Fruit fly (Drosophila melanogaster) whole organism, embryonic: ENCODE data around the gene CG2794.

ENCODE experiments used
- Antp ChIP-seq: fragments of 200-800 bp; sonication (Bioruptor generic); optimal IDR thresholded peaks from 3 replicates; lab custom pipeline; 2016; ENCODE audit warnings: missing biosample characterization, missing genetic modification characterization
- Atf-2 ChIP-seq: fragments of 200-800 bp; sonication (Bioruptor generic); optimal IDR thresholded peaks from 2 replicates; lab custom pipeline; 2016; ENCODE audit warnings: missing biosample characterization, missing genetic modification characterization
- CG10431 ChIP-seq: fragments of 200-800 bp; sonication (Bioruptor generic); optimal IDR thresholded peaks from 3 replicates; lab custom pipeline; 2018; ENCODE audit warnings: missing biosample characterization, mild to moderate bottlenecking, missing genetic modification characterization
- CG13123 ChIP-seq: fragments of 200-800 bp; sonication (Bioruptor generic); optimal IDR thresholded peaks from 2 replicates; lab custom pipeline; 2016; ENCODE audit warnings: missing biosample characterization, missing genetic modification characterization
- CG13296 ChIP-seq: fragments of 200-800 bp; sonication (Bioruptor generic); optimal IDR thresholded peaks from 3 replicates; lab custom pipeline; 2018; ENCODE audit warnings: missing biosample characterization, mild to moderate bottlenecking, missing genetic modification characterization
- CG13775 ChIP-seq: fragments of 200-800 bp; sonication (Bioruptor generic); optimal IDR thresholded peaks from 3 replicates; lab custom pipeline; 2017; ENCODE audit warnings: missing biosample characterization, mild to moderate bottlenecking, missing genetic modification characterization
- CG14667 ChIP-seq: fragments of 200-800 bp; sonication (Bioruptor generic); IDR thresholded peaks from 2 replicates; pipeline ENCODE4 v1.3.6; 2022; ENCODE audit warnings: missing biosample characterization, missing genetic modification characterization
- CG15696 ChIP-seq: fragments of 200-800 bp; sonication (Bioruptor generic); optimal IDR thresholded peaks from 2 replicates; lab custom pipeline; 2019; ENCODE audit warnings: missing biosample characterization, mild to moderate bottlenecking, missing genetic modification characterization, moderate library complexity
- CG16815 ChIP-seq: fragments of 200-800 bp; sonication (Bioruptor generic); optimal IDR thresholded peaks from 3 replicates; lab custom pipeline; 2017; ENCODE audit warnings: missing biosample characterization, mild to moderate bottlenecking, missing genetic modification characterization
- CG2129 ChIP-seq: fragments of 200-800 bp; sonication (Bioruptor generic); IDR thresholded peaks from 2 replicates; pipeline ENCODE4 v1.3.6; 2022; ENCODE audit warnings: missing biosample characterization, missing genetic modification characterization; ENCODE audit not compliant: partially characterized antibody
- CG30431 ChIP-seq: fragments of 200-800 bp; sonication (Bioruptor generic); optimal IDR thresholded peaks from 2 replicates; lab custom pipeline; 2017; ENCODE audit warnings: missing biosample characterization, missing genetic modification characterization
- CG33213 ChIP-seq: fragments of 200-800 bp; sonication (Bioruptor generic); optimal IDR thresholded peaks from 3 replicates; lab custom pipeline; 2016; ENCODE audit warnings: missing biosample characterization, missing genetic modification characterization
- CG3995 ChIP-seq: fragments of 200-800 bp; sonication (Bioruptor generic); optimal IDR thresholded peaks from 3 replicates; lab custom pipeline; 2016; ENCODE audit warnings: missing biosample characterization, missing genetic modification characterization
- CG43689 ChIP-seq: fragments of 200-800 bp; sonication (Bioruptor generic); IDR thresholded peaks from 2 replicates; pipeline ENCODE4 v1.3.6; 2022; ENCODE audit warnings: missing biosample characterization, missing genetic modification characterization
- CG4424 ChIP-seq: fragments of 200-800 bp; sonication (Bioruptor generic); optimal IDR thresholded peaks from 3 replicates; lab custom pipeline; 2016; ENCODE audit warnings: missing biosample characterization, missing genetic modification characterization
- CG5180 ChIP-seq: fragments of 200-800 bp; sonication (Bioruptor generic); optimal IDR thresholded peaks from 3 replicates; lab custom pipeline; 2017; ENCODE audit warnings: missing biosample characterization, missing genetic modification characterization, mild to moderate bottlenecking, moderate library complexity, missing genetic modification reagents
- CG6654 ChIP-seq: fragments of 200-800 bp; sonication (Bioruptor generic); optimal IDR thresholded peaks from 2 replicates; lab custom pipeline; 2017; ENCODE audit warnings: missing biosample characterization, mild to moderate bottlenecking, missing genetic modification characterization
- CG6683 ChIP-seq: fragments of 200-800 bp; sonication (Bioruptor generic); optimal IDR thresholded peaks from 2 replicates; lab custom pipeline; 2017; ENCODE audit warnings: missing biosample characterization, mild to moderate bottlenecking, missing genetic modification characterization, missing genetic modification reagents
- CG6791 ChIP-seq: fragments of 200-800 bp; sonication (Bioruptor generic); IDR thresholded peaks from 3 replicates; pipeline ENCODE4 v1.3.6; 2022; ENCODE audit warnings: missing biosample characterization, missing genetic modification characterization; ENCODE audit not compliant: partially characterized antibody
- CG8944 ChIP-seq: fragments of 200-800 bp; sonication (Bioruptor generic); optimal IDR thresholded peaks from 3 replicates; lab custom pipeline; 2016; ENCODE audit warnings: missing biosample characterization, missing genetic modification characterization
- Dbx ChIP-seq: fragments of 200-800 bp; sonication (Bioruptor generic); IDR thresholded peaks from 3 replicates; pipeline ENCODE4 v1.3.6; 2022; ENCODE audit warnings: missing biosample characterization, missing genetic modification characterization
- HLH4C ChIP-seq: fragments of 200-800 bp; sonication (Bioruptor generic); IDR thresholded peaks from 3 replicates; pipeline ENCODE4 v1.3.6; 2022; ENCODE audit warnings: missing biosample characterization, missing genetic modification characterization; ENCODE audit not compliant: partially characterized antibody
- Hand ChIP-seq: fragments of 200-800 bp; sonication (Bioruptor generic); optimal IDR thresholded peaks from 2 replicates; lab custom pipeline; 2017; ENCODE audit warnings: mild to moderate bottlenecking, missing biosample characterization, missing genetic modification reagents, missing genetic modification characterization
- Hey ChIP-seq: fragments of 200-800 bp; sonication (Bioruptor generic); optimal IDR thresholded peaks from 3 replicates; lab custom pipeline; 2018; ENCODE audit warnings: missing biosample characterization, mild to moderate bottlenecking, missing genetic modification characterization
- Side ChIP-seq: fragments of 200-800 bp; sonication (Bioruptor generic); optimal IDR thresholded peaks from 2 replicates; lab custom pipeline; 2016; ENCODE audit warnings: missing biosample characterization, missing genetic modification characterization
- Xbp1 ChIP-seq: fragments of 200-800 bp; sonication (Bioruptor generic); optimal IDR thresholded peaks from 3 replicates; lab custom pipeline; 2016; ENCODE audit warnings: missing biosample characterization, mild to moderate bottlenecking, missing genetic modification characterization
- al ChIP-seq: fragments of 200-800 bp; sonication (Bioruptor generic); IDR thresholded peaks from 2 replicates; pipeline ENCODE4 v1.3.6; 2022; ENCODE audit warnings: missing biosample characterization, missing genetic modification characterization
- dimm ChIP-seq: fragments of 200-800 bp; sonication (Bioruptor generic); IDR thresholded peaks from 2 replicates; pipeline ENCODE4 v1.3.6; 2022; ENCODE audit warnings: missing biosample characterization, missing genetic modification characterization
- dpn ChIP-seq, 2 experiments: fragments of 200-800 bp; sonication (Bioruptor generic); optimal IDR thresholded peaks; 3 replicates each; lab custom pipeline; 2016; ENCODE audit warnings: missing biosample characterization in 2 of 2, missing genetic modification characterization in 2 of 2
- emc ChIP-seq: fragments of 200-800 bp; sonication (Bioruptor generic); optimal IDR thresholded peaks from 2 replicates; lab custom pipeline; 2016; ENCODE audit warnings: missing biosample characterization, missing genetic modification characterization
- grau ChIP-seq: fragments of 200-800 bp; optimal IDR thresholded peaks from 3 replicates; lab custom pipeline; 2019; ENCODE audit warnings: missing biosample characterization, mild to moderate bottlenecking, missing genetic modification characterization, moderate library complexity
- gt ChIP-seq: fragments of 200-800 bp; sonication (Bioruptor generic); IDR thresholded peaks from 2 replicates; pipeline ENCODE4 v1.3.6; 2022; ENCODE audit warnings: missing biosample characterization, missing genetic modification characterization
- klu ChIP-seq: fragments of 200-800 bp; sonication (Bioruptor generic); IDR thresholded peaks from 2 replicates; pipeline ENCODE4 v1.3.6; 2022; ENCODE audit warnings: missing biosample characterization, missing genetic modification characterization
- lov ChIP-seq, 2 experiments: fragments of 200-800 bp in 1 of 2; fragments of >200 bp in 1 of 2; sonication (Bioruptor generic) in 1 of 2; IDR thresholded peaks in 1 of 2; optimal IDR thresholded peaks in 1 of 2; 2 replicates in 1 of 2; 3 replicates in 1 of 2; pipeline versions ENCODE4 v1.3.6 to Lab custom; 2017 to 2022; ENCODE audit warnings: missing biosample characterization in 1 of 2, missing genetic modification characterization in 1 of 2
- mam ChIP-seq: fragments of 200-800 bp; sonication (Bioruptor generic); optimal IDR thresholded peaks from 3 replicates; lab custom pipeline; 2016; ENCODE audit warnings: missing biosample characterization, missing genetic modification characterization
- mirr ChIP-seq: fragments of 200-800 bp; sonication (Bioruptor generic); optimal IDR thresholded peaks from 3 replicates; lab custom pipeline; 2018; ENCODE audit warnings: missing biosample characterization, mild to moderate bottlenecking, missing genetic modification characterization
- nerfin-2 ChIP-seq: fragments of 200-800 bp; sonication (Bioruptor generic); IDR thresholded peaks from 2 replicates; pipeline ENCODE4 v1.3.6; 2022; ENCODE audit warnings: missing biosample characterization, missing genetic modification characterization; ENCODE audit not compliant: partially characterized antibody
- nmo ChIP-seq: fragments of 200-800 bp; sonication (Bioruptor generic); optimal IDR thresholded peaks from 2 replicates; lab custom pipeline; 2018; ENCODE audit warnings: missing biosample characterization, mild to moderate bottlenecking, missing genetic modification characterization, moderate library complexity
- oc ChIP-seq: fragments of 200-800 bp; sonication (Bioruptor generic); optimal IDR thresholded peaks from 2 replicates; lab custom pipeline; 2018; ENCODE audit warnings: missing biosample characterization, mild to moderate bottlenecking, missing genetic modification characterization, moderate library complexity
- onecut ChIP-seq: fragments of 200-800 bp; sonication (Bioruptor generic); IDR thresholded peaks from 2 replicates; pipeline ENCODE4 v1.3.6; 2022; ENCODE audit warnings: missing biosample characterization, missing genetic modification characterization
- peb ChIP-seq: fragments of 200-800 bp; sonication (Bioruptor generic); IDR thresholded peaks from 2 replicates; pipeline ENCODE4 v1.3.6; 2022; ENCODE audit warnings: missing biosample characterization, missing genetic modification characterization
- sens-2 ChIP-seq: fragments of 200-800 bp; sonication (Bioruptor generic); IDR thresholded peaks from 2 replicates; pipeline ENCODE4 v1.3.6; 2022; ENCODE audit warnings: missing biosample characterization, missing genetic modification characterization
- so ChIP-seq: fragments of 200-800 bp; sonication (Bioruptor generic); IDR thresholded peaks from 3 replicates; pipeline ENCODE4 v1.3.6; 2022; ENCODE audit warnings: missing biosample characterization, missing genetic modification characterization
- sug ChIP-seq: fragments of 200-800 bp; optimal IDR thresholded peaks from 2 replicates; lab custom pipeline; 2019; ENCODE audit warnings: missing biosample characterization, mild to moderate bottlenecking, missing genetic modification characterization, moderate library complexity
- tap ChIP-seq: fragments of 200-800 bp; optimal IDR thresholded peaks from 3 replicates; lab custom pipeline; 2019; ENCODE audit warnings: missing biosample characterization, mild to moderate bottlenecking, missing genetic modification characterization, moderate library complexity
- tio ChIP-seq: fragments of 200-800 bp; sonication (Bioruptor generic); optimal IDR thresholded peaks from 2 replicates; lab custom pipeline; 2017; ENCODE audit warnings: missing biosample characterization, missing genetic modification characterization, inconsistent platforms
- trem ChIP-seq: fragments of 200-800 bp; optimal IDR thresholded peaks from 3 replicates; lab custom pipeline; 2019; ENCODE audit warnings: missing biosample characterization, mild to moderate bottlenecking, missing genetic modification characterization, moderate library complexity
- vnd ChIP-seq: fragments of 200-800 bp; sonication (Bioruptor generic); IDR thresholded peaks from 3 replicates; pipeline ENCODE4 v1.3.6; 2022; ENCODE audit warnings: missing biosample characterization, missing genetic modification characterization; ENCODE audit not compliant: partially characterized antibody
- wek ChIP-seq: fragments of 200-800 bp; sonication (Bioruptor generic); optimal IDR thresholded peaks from 3 replicates; lab custom pipeline; 2018; ENCODE audit warnings: missing biosample characterization, mild to moderate bottlenecking, missing genetic modification characterization, moderate library complexity
- zf30C ChIP-seq: fragments of 200-800 bp; sonication (Bioruptor generic); optimal IDR thresholded peaks from 3 replicates; lab custom pipeline; 2018; ENCODE audit warnings: missing biosample characterization, mild to moderate bottlenecking, missing genetic modification characterization

The CG2794 gene

DNA sequence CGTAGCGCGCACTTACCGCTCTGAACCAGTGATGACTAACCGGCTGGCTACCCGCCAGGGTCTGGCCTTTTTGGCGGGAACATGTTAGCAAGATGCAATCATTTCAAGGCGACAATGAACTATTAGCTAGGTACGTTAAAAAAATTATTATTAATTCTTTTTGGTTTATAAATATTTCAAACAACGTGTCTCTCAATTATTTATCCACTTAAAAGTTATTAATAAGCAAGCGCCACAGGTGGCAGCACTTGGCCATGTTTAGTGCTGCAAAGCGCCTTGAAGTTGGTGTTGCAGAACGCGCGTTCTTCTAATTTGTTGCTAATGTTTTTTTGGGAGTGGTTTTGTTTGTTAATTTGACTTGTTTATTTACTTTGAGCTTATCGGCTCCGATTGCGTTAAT lies 10.3 kb downstream of the CG2794 start, which contains the start of the genes Ipk2 and cold (continued):
- TF ChIP-seq peb (GFP tag; lab: Robert Waterston, UW) (peak; percentile 16; the same call in 1 of the 2 replicates), al (GFP tag; lab: Robert Waterston, UW) (peak; percentile 72), mam (GFP tag; lab: Kevin White, UChicago) (peak; percentile 89), so (GFP tag; lab: Robert Waterston, UW) (no peak; the same call in 2 of the 3 replicates), Atf-2 (peak; percentile 74), Dbx (peak; percentile 87), lov (optimal IDR thresholded peaks at IDR 0.05; lab: Kevin White, UChicago) (no peak), lov (GFP tag; IDR thresholded peaks at IDR 0.05; lab: Robert Waterston, UW) (peak; percentile 51; the same call in 1 of the 3 replicates), CG33213 (GFP tag; lab: Kevin White, UChicago) (peak; percentile 78), CG43689 (GFP tag; lab: Robert Waterston, UW) (0 out of 2 replicates have a peak, but pooled peaks have one; percentile 10), CG30431 (GFP tag; lab: Kevin White, UChicago) (peak; percentile 63), emc (GFP tag; lab: Kevin White, UChicago) (no peak), mirr (GFP tag; lab: Kevin White, UChicago) (peak; percentile 63), HLH4C (no peak; the same call in 2 of the 3 replicates), CG10431 (GFP tag; lab: Kevin White, UChicago) (peak; percentile 44), Side (GFP tag; lab: Kevin White, UChicago) (peak; percentile 72), vnd (no peak), CG6683 (GFP tag; lab: Kevin White, UChicago) (peak; percentile 66), CG14667 (GFP tag; lab: Robert Waterston, UW) (peak; percentile 58), CG2129 (GFP tag; lab: Robert Waterston, UW) (no peak), CG5180 (GFP tag; lab: Kevin White, UChicago) (peak; percentile 27), zf30C (no peak), klu (peak; percentile 79), CG15696 (tag; lab: Kevin White, UChicago) (peak; percentile 69), grau (tag; lab: Kevin White, UChicago) (peak; percentile 83), CG8944 (GFP tag; lab: Kevin White, UChicago) (peak; percentile 31), dimm (GFP tag; lab: Robert Waterston, UW) (no peak), Xbp1 (GFP tag; lab: Kevin White, UChicago) (peak; percentile 88), trem (peak; percentile 93), Hand (GFP tag; lab: Kevin White, UChicago) (peak; percentile 48), tio (GFP tag; lab: Kevin White, UChicago) (no peak), Antp (GFP tag; lab: Kevin White, UChicago) (peak; percentile 67), sug (no peak), CG13296 (peak; percentile 79), CG16815 (GFP tag; lab: Kevin White, UChicago) (peak; percentile 80), wek (no peak), CG3995 (GFP tag; lab: Kevin White, UChicago) (peak; percentile 59), nerfin-2 (GFP tag; lab: Robert Waterston, UW) (peak; percentile 13; the same call in 1 of the 2 replicates), dpn (GFP tag; optimal IDR thresholded peaks at IDR 0.05; lab: Kevin White, UChicago) (peak; percentile 84 to 87), onecut (GFP tag; lab: Robert Waterston, UW) (peak; percentile 49), CG6791 (GFP tag; lab: Robert Waterston, UW) (no peak), nmo (GFP tag; lab: Kevin White, UChicago) (peak; percentile 90), CG6654 (GFP tag; lab: Kevin White, UChicago) (peak; percentile 49), CG4424 (GFP tag; lab: Kevin White, UChicago) (peak; percentile 85), CG13775 (GFP tag; lab: Kevin White, UChicago) (peak; percentile 86), gt (GFP tag; lab: Robert Waterston, UW) (no peak), tap (tag; lab: Kevin White, UChicago) (no peak), oc (tag; lab: Kevin White, UChicago) (no peak), sens-2 (GFP tag; lab: Robert Waterston, UW) (no peak), Hey (tag; lab: Kevin White, UChicago) (no peak), CG13123 (GFP tag; lab: Kevin White, UChicago) (peak; percentile 62)
